Fruit fly (Drosophila melanogaster) whole organism, embryonic: ENCODE results near the gene fwd.

Experiments used
- Atf-2 ChIP-seq: fragments of 200-800 bp; sonication (Bioruptor generic); optimal IDR thresholded peaks from 2 replicates; lab custom pipeline; 2016; ENCODE audit warnings: missing biosample characterization, missing genetic modification characterization
- Atf3 ChIP-seq: fragments of 200-800 bp; sonication (Bioruptor generic); optimal IDR thresholded peaks from 3 replicates; lab custom pipeline; 2016; ENCODE audit warnings: missing biosample characterization, missing genetic modification characterization
- CG10654 ChIP-seq: fragments of 200-800 bp; sonication (Bioruptor generic); optimal IDR thresholded peaks from 2 replicates; lab custom pipeline; 2016; ENCODE audit warnings: missing biosample characterization, missing genetic modification characterization
- CG11504 ChIP-seq: fragments of 200-800 bp; sonication (Bioruptor generic); optimal IDR thresholded peaks from 3 replicates; lab custom pipeline; 2019; ENCODE audit warnings: missing biosample characterization, mild to moderate bottlenecking, missing genetic modification characterization, moderate library complexity
- CG12219 ChIP-seq: fragments of 200-800 bp; sonication (Bioruptor generic); optimal IDR thresholded peaks from 3 replicates; lab custom pipeline; 2018; ENCODE audit warnings: missing biosample characterization, mild to moderate bottlenecking, missing genetic modification characterization
- CG12236 ChIP-seq: fragments of 200-800 bp; sonication (Bioruptor generic); optimal IDR thresholded peaks from 2 replicates; lab custom pipeline; 2016; ENCODE audit warnings: missing biosample characterization, missing genetic modification characterization
- CG13424 ChIP-seq: fragments of 200-800 bp; sonication (Bioruptor generic); optimal IDR thresholded peaks from 2 replicates; lab custom pipeline; 2019; ENCODE audit warnings: missing biosample characterization, mild to moderate bottlenecking, missing genetic modification characterization, moderate library complexity
- CG14441 ChIP-seq: fragments of 200-800 bp; sonication (Bioruptor generic); IDR thresholded peaks from 2 replicates; pipeline ENCODE4 v1.3.6; 2022; ENCODE audit warnings: missing biosample characterization, missing genetic modification characterization
- CG15011 ChIP-seq: fragments of 200-800 bp; sonication (Bioruptor generic); optimal IDR thresholded peaks from 3 replicates; lab custom pipeline; 2018; ENCODE audit warnings: missing biosample characterization, mild to moderate bottlenecking, missing genetic modification characterization
- CG15479 ChIP-seq: fragments of 200-800 bp; sonication (Bioruptor generic); optimal IDR thresholded peaks from 3 replicates; lab custom pipeline; 2019; ENCODE audit warnings: missing biosample characterization, mild to moderate bottlenecking, missing genetic modification characterization, moderate library complexity
- CG17912 ChIP-seq: fragments of 200-800 bp; sonication (Bioruptor generic); optimal IDR thresholded peaks from 2 replicates; lab custom pipeline; 2018; ENCODE audit warnings: missing biosample characterization, mild to moderate bottlenecking, missing genetic modification characterization
- CG2199 ChIP-seq: fragments of 200-800 bp; sonication (Bioruptor generic); IDR thresholded peaks from 3 replicates; pipeline ENCODE4 v1.3.6; 2022; ENCODE audit warnings: missing biosample characterization, missing genetic modification characterization
- CG2889 ChIP-seq: fragments of 200-800 bp; sonication (Bioruptor generic); IDR thresholded peaks from 3 replicates; pipeline ENCODE4 v1.3.6; 2022; ENCODE audit warnings: missing biosample characterization, missing genetic modification characterization
- CG3065 ChIP-seq: fragments of 200-800 bp; sonication (Bioruptor generic); optimal IDR thresholded peaks from 2 replicates; lab custom pipeline; 2016; ENCODE audit warnings: missing biosample characterization, missing genetic modification characterization
- CG32767 ChIP-seq: fragments of 200-800 bp; sonication (Bioruptor generic); IDR thresholded peaks from 2 replicates; pipeline ENCODE4 v1.3.6; 2022; ENCODE audit warnings: missing biosample characterization, missing genetic modification characterization
- CG4282 ChIP-seq: fragments of 200-800 bp; sonication (Bioruptor generic); optimal IDR thresholded peaks from 2 replicates; lab custom pipeline; 2016; ENCODE audit warnings: missing biosample characterization, missing genetic modification characterization
- CG5245 ChIP-seq: fragments of 200-800 bp; sonication (Bioruptor generic); optimal IDR thresholded peaks from 3 replicates; lab custom pipeline; 2016; ENCODE audit warnings: missing biosample characterization, missing genetic modification characterization
- CG6689 ChIP-seq: fragments of 200-800 bp; sonication (Bioruptor generic); IDR thresholded peaks from 2 replicates; pipeline ENCODE4 v1.3.6; 2022; ENCODE audit warnings: missing biosample characterization, missing genetic modification characterization
- CG7745 ChIP-seq: fragments of 200-800 bp; sonication (Bioruptor generic); optimal IDR thresholded peaks from 2 replicates; lab custom pipeline; 2018; ENCODE audit warnings: missing biosample characterization, mild to moderate bottlenecking, missing genetic modification characterization, moderate library complexity
- CG7928 ChIP-seq: fragments of 200-800 bp; sonication (Bioruptor generic); optimal IDR thresholded peaks from 2 replicates; lab custom pipeline; 2017; ENCODE audit warnings: missing biosample characterization, mild to moderate bottlenecking, missing genetic modification characterization
- CG8388 ChIP-seq: fragments of 200-800 bp; sonication (Bioruptor generic); optimal IDR thresholded peaks from 2 replicates; lab custom pipeline; 2019; ENCODE audit warnings: missing biosample characterization, mild to moderate bottlenecking, missing genetic modification characterization, moderate library complexity
- CG9727 ChIP-seq: fragments of 200-800 bp; sonication (Bioruptor generic); optimal IDR thresholded peaks from 3 replicates; lab custom pipeline; 2017; ENCODE audit warnings: missing biosample characterization, mild to moderate bottlenecking, missing genetic modification characterization
- CrebB ChIP-seq: fragments of 200-800 bp; sonication (Bioruptor generic); optimal IDR thresholded peaks from 3 replicates; lab custom pipeline; 2018; ENCODE audit warnings: missing biosample characterization, mild to moderate bottlenecking, missing genetic modification characterization
- Ets65A ChIP-seq: fragments of 200-800 bp; sonication (Bioruptor generic); peaks from one replicate; lab custom pipeline; 2016; ENCODE audit warnings: missing biosample characterization, missing genetic modification characterization
- Ets97D ChIP-seq: fragments of 200-800 bp; sonication (Bioruptor generic); optimal IDR thresholded peaks from 3 replicates; lab custom pipeline; 2016; ENCODE audit warnings: missing biosample characterization, missing genetic modification characterization
- HLH4C ChIP-seq: fragments of 200-800 bp; sonication (Bioruptor generic); IDR thresholded peaks from 3 replicates; pipeline ENCODE4 v1.3.6; 2022; ENCODE audit warnings: missing biosample characterization, missing genetic modification characterization; ENCODE audit not compliant: partially characterized antibody
- Hey ChIP-seq: fragments of 200-800 bp; sonication (Bioruptor generic); optimal IDR thresholded peaks from 3 replicates; lab custom pipeline; 2018; ENCODE audit warnings: missing biosample characterization, mild to moderate bottlenecking, missing genetic modification characterization
- Mad ChIP-seq: fragments of 200-800 bp; sonication (Bioruptor generic); optimal IDR thresholded peaks from 2 replicates; lab custom pipeline; 2016; ENCODE audit warnings: missing biosample characterization, missing genetic modification characterization
- NK7.1 ChIP-seq: fragments of 200-800 bp; sonication (Bioruptor generic); optimal IDR thresholded peaks from 3 replicates; lab custom pipeline; 2016; ENCODE audit warnings: missing biosample characterization, missing genetic modification characterization
- Spps ChIP-seq: fragments of 200-800 bp; sonication (Bioruptor generic); optimal IDR thresholded peaks from 2 replicates; lab custom pipeline; 2018; ENCODE audit warnings: missing biosample characterization, mild to moderate bottlenecking, missing genetic modification characterization
- cas ChIP-seq: fragments of 200-800 bp; sonication (Bioruptor generic); IDR thresholded peaks from 2 replicates; pipeline ENCODE4 v1.3.6; 2022; ENCODE audit warnings: missing biosample characterization, missing genetic modification characterization
- chm ChIP-seq: fragments of 200-800 bp; sonication (Bioruptor generic); IDR thresholded peaks from 2 replicates; pipeline ENCODE4 v1.3.6; 2022; ENCODE audit warnings: missing biosample characterization, missing genetic modification characterization
- gce ChIP-seq: fragments of 200-800 bp; sonication (Bioruptor generic); IDR thresholded peaks from 3 replicates; pipeline ENCODE4 v1.3.6; 2022; ENCODE audit warnings: missing biosample characterization, missing genetic modification characterization
- gem ChIP-seq: fragments of 200-800 bp; sonication (Bioruptor generic); optimal IDR thresholded peaks from 2 replicates; lab custom pipeline; 2019; ENCODE audit warnings: missing biosample characterization, mild to moderate bottlenecking, missing genetic modification characterization, moderate library complexity
- grau ChIP-seq: fragments of 200-800 bp; optimal IDR thresholded peaks from 3 replicates; lab custom pipeline; 2019; ENCODE audit warnings: missing biosample characterization, mild to moderate bottlenecking, missing genetic modification characterization, moderate library complexity
- ham ChIP-seq: fragments of 200-800 bp; sonication (Bioruptor generic); IDR thresholded peaks from 2 replicates; pipeline ENCODE4 v1.3.6; 2022; ENCODE audit warnings: missing biosample characterization, missing genetic modification characterization
- her ChIP-seq: fragments of 200-800 bp; sonication (Bioruptor generic); optimal IDR thresholded peaks from 2 replicates; lab custom pipeline; 2016; ENCODE audit warnings: missing biosample characterization, missing genetic modification characterization
- kah ChIP-seq: fragments of 200-800 bp; sonication (Bioruptor generic); optimal IDR thresholded peaks from 2 replicates; lab custom pipeline; 2018; ENCODE audit warnings: missing biosample characterization, mild to moderate bottlenecking, missing genetic modification characterization
- kni ChIP-seq: fragments of 200-800 bp; sonication (Bioruptor generic); optimal IDR thresholded peaks from 3 replicates; lab custom pipeline; 2017; ENCODE audit warnings: mild to moderate bottlenecking, missing biosample characterization, missing genetic modification reagents, missing genetic modification characterization
- mirr ChIP-seq: fragments of 200-800 bp; sonication (Bioruptor generic); optimal IDR thresholded peaks from 3 replicates; lab custom pipeline; 2018; ENCODE audit warnings: missing biosample characterization, mild to moderate bottlenecking, missing genetic modification characterization
- nom ChIP-seq: fragments of 200-800 bp; sonication (Bioruptor generic); optimal IDR thresholded peaks from 2 replicates; lab custom pipeline; 2017; ENCODE audit warnings: missing biosample characterization, missing genetic modification characterization, mild to moderate bottlenecking, moderate library complexity, missing genetic modification reagents
- prd ChIP-seq, 3 experiments: fragments of >200 bp in 2 of 3; fragments of 200-800 bp in 1 of 3; sonication (Bioruptor generic) in 1 of 3; optimal IDR thresholded peaks in 2 of 3; IDR thresholded peaks in 1 of 3; 2 replicates in 2 of 3; 3 replicates in 1 of 3; pipeline versions ENCODE4 v1.3.6 to Lab custom; 2017 to 2022; ENCODE audit warnings: missing biosample characterization in 1 of 3, missing genetic modification characterization in 1 of 3
- run ChIP-seq: fragments of 200-800 bp; sonication (Bioruptor generic); optimal IDR thresholded peaks from 3 replicates; lab custom pipeline; 2018; ENCODE audit warnings: missing biosample characterization, mild to moderate bottlenecking, missing genetic modification characterization
- slp2 ChIP-seq: fragments of 200-800 bp; sonication (Bioruptor generic); optimal IDR thresholded peaks from 2 replicates; lab custom pipeline; 2016; ENCODE audit warnings: missing biosample characterization, missing genetic modification characterization
- sob ChIP-seq: fragments of 200-800 bp; sonication (Bioruptor generic); IDR thresholded peaks from 2 replicates; pipeline ENCODE4 v1.3.6; 2022; ENCODE audit warnings: missing biosample characterization, missing genetic modification characterization
- trem ChIP-seq: fragments of 200-800 bp; optimal IDR thresholded peaks from 3 replicates; lab custom pipeline; 2019; ENCODE audit warnings: missing biosample characterization, mild to moderate bottlenecking, missing genetic modification characterization, moderate library complexity
- ttk ChIP-seq: fragments of 200-800 bp; sonication (Bioruptor generic); IDR thresholded peaks from 2 replicates; pipeline ENCODE4 v2.1.2; 2022; ENCODE audit warnings: missing biosample characterization, missing genetic modification characterization
- twi ChIP-seq: fragments of 200-800 bp; optimal IDR thresholded peaks from 2 replicates; lab custom pipeline; 2019; ENCODE audit warnings: missing biosample characterization, mild to moderate bottlenecking, missing genetic modification characterization, moderate library complexity
- zen2 ChIP-seq: fragments of 200-800 bp; sonication (Bioruptor generic); IDR thresholded peaks from 3 replicates; pipeline ENCODE4 v1.3.6; 2022; ENCODE audit warnings: missing biosample characterization, missing genetic modification characterization; ENCODE audit not compliant: partially characterized antibody

fwd gene

dm6 chr3L:270760-271500, 48.8 kb downstream of the fwd start, which contains the start of gene miple2 (continued):
- TF ChIP-seq sob, result peak; percentile 5; the same call in 1 of the 2 replicates
- no peak for TF ChIP-seq ham (GFP tag; lab: Robert Waterston, UW)
- no peak for TF ChIP-seq CG3065 (GFP tag; lab: Kevin White, UChicago)
- TF ChIP-seq HLH4C (GFP tag; lab: Robert Waterston, UW), result no peak
- TF ChIP-seq trem, result no peak
- TF ChIP-seq CG12219 (GFP tag; lab: Kevin White, UChicago), result no peak
- TF ChIP-seq grau, result peak; percentile 41
- no peak for TF ChIP-seq CG7928 (GFP tag; lab: Kevin White, UChicago)
- peak; percentile 57 for TF ChIP-seq twi (tag; lab: Kevin White, UChicago)
- TF ChIP-seq CG15479, result peak; percentile 93
- TF ChIP-seq CG9727 (GFP tag; lab: Kevin White, UChicago), result peak; percentile 69
- no peak for TF ChIP-seq run (tag; lab: Kevin White, UChicago)
- TF ChIP-seq CrebB (tag; lab: Kevin White, UChicago), result peak; percentile 60
- TF ChIP-seq CG4282 (GFP tag; lab: Kevin White, UChicago), result no peak
- TF ChIP-seq CG15011 (GFP tag; lab: Kevin White, UChicago), result peak; percentile 37
- peak; percentile 88 for TF ChIP-seq CG32767 (GFP tag; lab: Robert Waterston, UW)
- TF ChIP-seq CG12236, result peak; percentile 36
- TF ChIP-seq CG2889 (GFP tag; lab: Robert Waterston, UW), result no peak
- TF ChIP-seq Hey (tag; lab: Kevin White, UChicago), result peak; percentile 23
- peak; percentile 53 for TF ChIP-seq CG11504 (tag; lab: Kevin White, UChicago)
- TF ChIP-seq kah (GFP tag; lab: Kevin White, UChicago), result peak; percentile 41
- TF ChIP-seq CG2199 (GFP tag; lab: Robert Waterston, UW), result no peak
- peak; percentile 13 for TF ChIP-seq Mad (GFP tag; lab: Kevin White, UChicago)
- no peak for TF ChIP-seq cas (GFP tag; lab: Robert Waterston, UW)
- TF ChIP-seq prd (optimal IDR thresholded peaks at IDR 0.05; lab: Kevin White, UChicago), result no peak
- TF ChIP-seq prd (GFP tag; IDR thresholded peaks at IDR 0.05; lab: Robert Waterston, UW), result peak; percentile 44; the same call in 1 of the 3 replicates
- TF ChIP-seq zen2 (GFP tag; lab: Robert Waterston, UW), result no peak
- TF ChIP-seq CG6689 (GFP tag; lab: Robert Waterston, UW), result no peak
- peak; percentile 6 for TF ChIP-seq Spps
- no peak for TF ChIP-seq gem (tag; lab: Kevin White, UChicago)
- TF ChIP-seq gce (GFP tag; lab: Robert Waterston, UW), result no peak
- TF ChIP-seq slp2 (GFP tag; lab: Kevin White, UChicago), result peak; percentile 33
- peak; percentile 53 for TF ChIP-seq CG13424 (tag; lab: Kevin White, UChicago)
- peak; percentile 94 for TF ChIP-seq kni
- 0 out of 2 replicates have a peak, but pooled peaks have one; percentile 39 for TF ChIP-seq chm (GFP tag; lab: Robert Waterston, UW)
- peak; percentile 55 for TF ChIP-seq CG17912 (GFP tag; lab: Kevin White, UChicago)
- peak; percentile 55 for TF ChIP-seq Atf-2 (GFP tag; lab: Kevin White, UChicago)
- 0 out of 2 replicates have a peak, but pooled peaks have one; percentile 14 for TF ChIP-seq CG14441
- peak; percentile 86 for TF ChIP-seq nom (GFP tag; lab: Kevin White, UChicago)
- no peak for TF ChIP-seq her
- no peak for TF ChIP-seq ttk (GFP tag; lab: Robert Waterston, UW)
- TF ChIP-seq mirr (GFP tag; lab: Kevin White, UChicago), result peak; percentile 83
- no peak for TF ChIP-seq CG10654 (GFP tag; lab: Kevin White, UChicago)
- no peak for TF ChIP-seq Atf3 (GFP tag; lab: Kevin White, UChicago)
- TF ChIP-seq Ets97D, result no peak
- no peak for TF ChIP-seq CG5245 (GFP tag; lab: Kevin White, UChicago)
- TF ChIP-seq CG8388 (GFP tag; lab: Kevin White, UChicago), result peak; percentile 32
- TF ChIP-seq Ets65A, result no peak
- no peak for TF ChIP-seq NK7.1 (GFP tag; lab: Kevin White, UChicago)
- TF ChIP-seq CG7745 (tag; lab: Kevin White, UChicago), result no peak
